Worm (Caenorhabditis elegans): ENCODE measurements around the gene kvs-5.
A peak's percentile ranks its signal among the peaks of the same experiment; 100 is the strongest.

kvs-5 gene

DNA sequence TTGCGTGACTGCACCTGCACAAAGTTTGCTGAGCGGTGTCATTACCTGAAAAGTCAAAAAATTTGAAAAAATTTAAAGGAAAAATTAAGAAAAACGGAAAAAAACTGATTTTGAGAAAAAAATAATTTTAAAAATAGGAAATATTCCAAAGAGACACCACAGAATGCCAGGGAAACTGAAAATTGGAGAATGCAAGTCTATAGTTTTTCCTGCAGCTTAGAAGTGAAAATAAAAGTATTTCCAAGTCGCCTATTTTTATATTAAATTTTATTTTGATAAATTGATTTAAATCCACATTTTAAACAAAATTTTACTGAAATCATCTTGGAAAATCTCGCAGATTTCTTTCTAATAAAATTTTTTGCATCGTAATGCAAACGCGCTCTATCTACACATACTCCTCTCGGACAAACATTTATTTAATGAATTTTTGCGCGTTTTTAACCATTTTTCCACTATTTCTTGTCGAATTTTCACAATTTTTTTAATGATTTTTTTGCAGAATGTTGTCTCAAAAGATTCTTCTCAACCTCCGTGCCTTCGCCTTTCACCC is 60.0 kb downstream of the kvs-5 start, which contains the start of the genes F56B3.11 and ech-5 (continued):
- TF ChIP-seq ceh-18 (tag; optimal IDR thresholded peaks at IDR 0.05), result peak; percentile 13
- TF ChIP-seq eyg-1 (tag; optimal IDR thresholded peaks at IDR 0.05), result no peak
- TF ChIP-seq unc-3 (GFP tag; conservative IDR thresholded peaks at IDR 0.05), result no peak
- TF ChIP-seq unc-3 (tag; optimal IDR thresholded peaks at IDR 0.05), result peak; percentile 75
- TF ChIP-seq pha-2 (tag; optimal IDR thresholded peaks at IDR 0.05), result peak; percentile 72
- TF ChIP-seq K02D7.2 (tag; optimal IDR thresholded peaks at IDR 0.05), result no peak
- TF ChIP-seq zip-5 (tag; optimal IDR thresholded peaks at IDR 0.05), result peak; percentile 96
- TF ChIP-seq mec-3 (tag; optimal IDR thresholded peaks at IDR 0.05; ENCODE audit: borderline replicate concordance), result peak; percentile 59
- peak; percentile 36 for TF ChIP-seq npax-4 (tag; optimal IDR thresholded peaks at IDR 0.05)
- TF ChIP-seq ceh-14 (tag; optimal IDR thresholded peaks at IDR 0.05), result peak; percentile 93
- no peak for TF ChIP-seq syd-9 (tag; optimal IDR thresholded peaks at IDR 0.05)
- peak; percentile 63 for TF ChIP-seq unc-86 (tag; optimal IDR thresholded peaks at IDR 0.05)
- TF ChIP-seq tbx-7 (tag; optimal IDR thresholded peaks at IDR 0.05), result peak; percentile 78
- peak; percentile 76 for TF ChIP-seq pqm-1 (tag; optimal IDR thresholded peaks at IDR 0.05)
- peak; percentile 60 for TF ChIP-seq ztf-16 (tag; optimal IDR thresholded peaks at IDR 0.05)

DNA sequence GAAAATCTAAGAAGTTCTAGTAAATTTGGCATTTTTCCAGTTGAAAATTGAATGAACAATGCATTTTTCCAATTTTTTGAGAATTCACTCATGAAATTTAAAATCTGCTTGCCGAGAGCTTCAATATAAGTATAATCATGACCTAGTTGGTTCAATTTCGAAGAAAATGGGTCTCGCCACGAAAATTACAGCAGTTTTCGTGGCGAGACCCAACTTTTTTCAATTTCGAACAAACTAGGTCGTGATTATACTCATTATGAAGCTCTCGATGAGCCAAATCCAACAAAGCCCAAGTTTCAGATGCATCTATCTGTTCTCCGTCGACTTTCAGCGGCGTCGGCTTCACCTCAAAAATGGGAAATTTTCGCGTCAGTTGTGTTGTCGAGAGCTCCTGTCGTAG is 64.0 kb downstream of the kvs-5 start, which contains the start of gene mrpl-46:
TSS of gene mrpl-46 (plus strand) at position 301 of the 400 bp plus-strand sequence.
- TF ChIP-seq hlh-15 (tag; optimal IDR thresholded peaks at IDR 0.05), result no peak
- no peak for TF ChIP-seq mec-3 (tag; optimal IDR thresholded peaks at IDR 0.05; ENCODE audit: borderline replicate concordance)
- TF ChIP-seq ceh-48 (tag; optimal IDR thresholded peaks at IDR 0.05), result no peak
- TF ChIP-seq dmd-4 (tag; optimal IDR thresholded peaks at IDR 0.05; ENCODE audit: borderline replicate concordance), result no peak
- TF ChIP-seq ceh-22 (tag; optimal IDR thresholded peaks at IDR 0.05), result no peak
- TF ChIP-seq eyg-1 (tag; optimal IDR thresholded peaks at IDR 0.05), result no peak
- no peak for TF ChIP-seq fax-1 (tag; optimal IDR thresholded peaks at IDR 0.05)
- no peak for TF ChIP-seq pat-9 (tag; optimal IDR thresholded peaks at IDR 0.05)
- no peak for TF ChIP-seq dve-1 (tag; optimal IDR thresholded peaks at IDR 0.05)
- no peak for TF ChIP-seq C38D4.7 (GFP tag; optimal IDR thresholded peaks at IDR 0.05)
- no peak for TF ChIP-seq ceh-18 (tag; optimal IDR thresholded peaks at IDR 0.05)
- no peak for TF ChIP-seq unc-3 (GFP tag; conservative IDR thresholded peaks at IDR 0.05)
- TF ChIP-seq unc-3 (tag; optimal IDR thresholded peaks at IDR 0.05), result no peak

DNA sequence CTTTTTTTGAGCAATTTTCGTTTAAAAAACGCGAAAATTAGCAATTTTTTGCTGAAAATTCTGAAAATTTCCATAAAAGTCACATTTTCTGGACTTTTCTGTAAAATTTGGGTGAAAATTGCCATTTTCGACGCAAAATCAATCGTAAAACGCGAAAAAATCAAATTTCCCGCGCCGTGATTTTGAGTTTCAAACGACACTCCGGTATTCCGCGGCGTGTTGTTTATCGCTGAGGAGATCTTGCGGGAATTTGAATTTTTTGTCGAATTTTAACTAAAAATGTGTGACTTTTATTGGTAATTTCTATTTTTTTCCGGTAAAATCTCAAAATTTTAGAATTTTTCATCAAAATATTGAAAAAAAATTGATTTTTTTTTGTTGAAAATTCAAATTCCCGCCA is 64.6 kb downstream of the kvs-5 start:
- TF ChIP-seq dmd-4 (tag; optimal IDR thresholded peaks at IDR 0.05; ENCODE audit: borderline replicate concordance), result no peak
